Worm (Caenorhabditis elegans): ENCODE results near the gene F40F9.10.

F40F9.10 gene

DNA sequence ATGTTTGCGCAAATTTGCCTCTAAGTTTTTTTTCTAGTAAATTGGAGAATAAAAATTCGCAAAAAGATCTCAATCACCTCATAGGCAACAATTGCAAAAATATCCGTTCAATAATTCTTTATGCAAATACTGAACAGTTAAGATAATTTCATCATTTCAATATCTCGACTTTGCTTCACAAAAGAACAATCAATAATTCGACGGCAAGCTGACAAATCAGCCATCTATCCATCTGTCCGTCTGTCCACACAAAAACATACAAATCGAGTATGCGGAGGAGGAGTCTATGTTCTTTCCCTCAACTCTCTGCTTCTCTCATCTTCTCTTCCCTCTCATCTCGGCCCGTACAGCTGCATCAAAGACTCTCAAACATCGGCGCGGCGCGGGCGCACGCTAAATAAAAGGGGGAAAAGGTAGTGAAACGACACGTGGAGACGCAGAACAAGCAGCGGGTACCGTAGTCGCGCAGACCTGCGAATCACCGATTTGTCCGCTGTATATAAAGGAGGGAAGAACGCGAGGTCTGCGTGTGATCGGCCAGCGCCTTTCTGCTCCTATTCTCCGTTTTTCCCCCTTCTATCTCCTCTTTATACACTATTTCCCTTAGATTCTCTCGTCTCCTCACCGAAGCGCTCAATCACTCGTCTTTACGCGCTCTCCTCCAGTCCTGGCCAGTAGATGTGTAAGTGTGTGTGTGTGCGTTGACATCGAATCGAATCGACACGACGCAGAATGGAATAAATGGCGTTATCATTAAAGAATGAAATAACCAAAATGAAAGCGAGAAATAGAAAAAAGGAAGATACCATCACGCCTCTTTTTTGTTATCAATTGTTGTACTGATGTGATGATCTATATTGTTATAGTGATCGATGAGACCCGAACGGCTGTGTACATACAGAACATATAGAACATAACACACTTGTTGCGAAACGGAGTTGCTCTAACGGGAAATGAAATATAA, 17.6 kb upstream of the F40F9.10 start:
- TF ChIP-seq ceh-30 (tag; optimal IDR thresholded peaks at IDR 0.05) (no peak), ceh-14 (tag; optimal IDR thresholded peaks at IDR 0.05) (peak; percentile 59), hlh-30 (tag; optimal IDR thresholded peaks at IDR 0.05; ENCODE audit: insufficient read depth) (peak; percentile 91), nhr-232 (tag; optimal IDR thresholded peaks at IDR 0.05) (peak; percentile 33), pha-4 (tag; optimal IDR thresholded peaks at IDR 0.05) (no peak), pha-2 (tag; optimal IDR thresholded peaks at IDR 0.05) (peak; percentile 73), npax-4 (tag; optimal IDR thresholded peaks at IDR 0.05) (peak; percentile 3), nhr-11 (tag; optimal IDR thresholded peaks at IDR 0.05) (no peak), K02D7.2 (tag; optimal IDR thresholded peaks at IDR 0.05) (no peak), unc-3 (GFP tag; conservative IDR thresholded peaks at IDR 0.05) (no peak), unc-3 (tag; optimal IDR thresholded peaks at IDR 0.05) (peak; percentile 50), syd-9 (tag; optimal IDR thresholded peaks at IDR 0.05) (peak; percentile 76), ceh-19 (GFP tag; optimal IDR thresholded peaks at IDR 0.05) (peak; percentile 83), F13H6.1 (tag; optimal IDR thresholded peaks at IDR 0.05) (peak; percentile 94), ceh-9 (tag; optimal IDR thresholded peaks at IDR 0.05) (no peak), dve-1 (tag; optimal IDR thresholded peaks at IDR 0.05) (peak; percentile 64), ceh-31 (tag; optimal IDR thresholded peaks at IDR 0.05) (peak; percentile 98), elt-2 (tag; optimal IDR thresholded peaks at IDR 0.05) (peak; percentile 82), lim-6 (tag; optimal IDR thresholded peaks at IDR 0.05) (peak; percentile 32), pros-1 (tag; optimal IDR thresholded peaks at IDR 0.05) (peak; percentile 95), ets-4 (tag; optimal IDR thresholded peaks at IDR 0.05) (peak; percentile 83), lin-11 (tag; optimal IDR thresholded peaks at IDR 0.05) (no peak), sox-2 (GFP tag; IDR thresholded peaks at IDR 0.05) (peak; percentile 58), ceh-34 (tag; optimal IDR thresholded peaks at IDR 0.05) (peak; percentile 95), unc-42 (tag; optimal IDR thresholded peaks at IDR 0.05) (peak; percentile 69), ceh-18 (tag; optimal IDR thresholded peaks at IDR 0.05) (peak; percentile 96), ahr-1 (tag; optimal IDR thresholded peaks at IDR 0.05) (peak; percentile 70), hlh-6 (tag; optimal IDR thresholded peaks at IDR 0.05) (peak; percentile 60), ama-1 (optimal IDR thresholded peaks at IDR 0.05) (peak; percentile 91), T23F11.4 (GFP tag; optimal IDR thresholded peaks at IDR 0.05) (peak; percentile 5), ceh-48 (tag; optimal IDR thresholded peaks at IDR 0.05) (peak; percentile 12), fkh-6 (tag; optimal IDR thresholded peaks at IDR 0.05) (no peak), Y22D7AL.16 (tag; optimal IDR thresholded peaks at IDR 0.05) (no peak), odd-2 (tag; optimal IDR thresholded peaks at IDR 0.05) (no peak), sdc-2 (tag; optimal IDR thresholded peaks at IDR 0.05) (peak; percentile 67), eyg-1 (tag; optimal IDR thresholded peaks at IDR 0.05) (peak; percentile 72), hlh-15 (tag; optimal IDR thresholded peaks at IDR 0.05) (no peak), fax-1 (tag; optimal IDR thresholded peaks at IDR 0.05) (peak; percentile 33), ztf-16 (tag; optimal IDR thresholded peaks at IDR 0.05) (peak; percentile 73), zip-5 (tag; optimal IDR thresholded peaks at IDR 0.05) (no peak), che-1 (tag; optimal IDR thresholded peaks at IDR 0.05) (peak; percentile 56), dmd-4 (tag; optimal IDR thresholded peaks at IDR 0.05; ENCODE audit: borderline replicate concordance) (peak; percentile 72), pat-9 (tag; optimal IDR thresholded peaks at IDR 0.05) (peak; percentile 61), unc-55 (GFP tag; optimal IDR thresholded peaks at IDR 0.05) (peak; percentile 96), ceh-24 (tag; optimal IDR thresholded peaks at IDR 0.05) (no peak), hlh-13 (GFP tag; optimal IDR thresholded peaks at IDR 0.05) (no peak), nfya-1 (tag; optimal IDR thresholded peaks at IDR 0.05) (peak; percentile 100), madf-2 (tag; optimal IDR thresholded peaks at IDR 0.05) (peak; percentile 73), hlh-8 (tag; optimal IDR thresholded peaks at IDR 0.05) (peak; percentile 88), ref-2 (tag; optimal IDR thresholded peaks at IDR 0.05) (peak; percentile 89), ttx-3 (tag; optimal IDR thresholded peaks at IDR 0.05) (no peak)
